Worm (Caenorhabditis elegans) whole organism, young adult: ENCODE results near the gene F41G3.3.

ENCODE experiments used
- B0019.2 ChIP-seq: fragments of 200-800 bp; sonication (Bioruptor generic); conservative IDR thresholded peaks from 2 replicates; pipeline ENCODE4 v1.3.6; 2022; ENCODE audit warnings: missing genetic modification reagents, missing genetic modification characterization, missing compliant biosample characterization
- D2030.7 ChIP-seq: fragments of 200-800 bp; sonication (Bioruptor generic); IDR thresholded peaks from 2 replicates; pipeline ENCODE4 v1.3.6; 2022; ENCODE audit warnings: missing genetic modification reagents, missing genetic modification characterization, missing compliant biosample characterization
- F10E7.11 ChIP-seq: sonication (generic microtip); optimal IDR thresholded peaks from 2 replicates; lab custom pipeline; 2017; ENCODE audit warnings: mild to moderate bottlenecking, missing genetic modification characterization, moderate library complexity, missing compliant biosample characterization
- F55B11.4 ChIP-seq: sonication (generic microtip); optimal IDR thresholded peaks from 2 replicates; lab custom pipeline; 2016; ENCODE audit warnings: missing compliant biosample characterization, missing genetic modification characterization, borderline replicate concordance; ENCODE audit not compliant: insufficient read depth
- T26A5.8 ChIP-seq: sonication (generic microtip); optimal IDR thresholded peaks from 2 replicates; lab custom pipeline; 2016; ENCODE audit warnings: missing genetic modification characterization, missing compliant biosample characterization
- Y56A3A.18 ChIP-seq: fragments of 200-800 bp; sonication (Bioruptor generic); IDR thresholded peaks from 2 replicates; pipeline ENCODE4 v1.3.6; 2022; ENCODE audit warnings: missing genetic modification reagents, missing genetic modification characterization, missing compliant biosample characterization
- Y67H2A.10 ChIP-seq: fragments of 200-800 bp; sonication (Bioruptor generic); conservative IDR thresholded peaks from 2 replicates; pipeline ENCODE4 v1.3.6; 2022; ENCODE audit warnings: missing genetic modification reagents, missing genetic modification characterization, missing compliant biosample characterization
- akir-1 ChIP-seq: fragments of 200-800 bp; sonication (Bioruptor generic); optimal IDR thresholded peaks from 2 replicates; lab custom pipeline; 2018; ENCODE audit warnings: mild to moderate bottlenecking, missing genetic modification characterization, moderate library complexity, missing compliant biosample characterization
- aptf-2 ChIP-seq: fragments of 200-800 bp; sonication (Bioruptor generic); conservative IDR thresholded peaks from 2 replicates; pipeline ENCODE4 v1.3.6; 2022; ENCODE audit warnings: missing genetic modification reagents, missing genetic modification characterization, missing compliant biosample characterization
- attf-3 ChIP-seq: fragments of 200-800 bp; sonication (Bioruptor generic); conservative IDR thresholded peaks from 2 replicates; pipeline ENCODE4 v1.3.6; 2022; ENCODE audit warnings: missing genetic modification reagents, missing genetic modification characterization, missing compliant biosample characterization
- attf-6 ChIP-seq: fragments of 200-800 bp; sonication (Bioruptor generic); IDR thresholded peaks from 2 replicates; pipeline ENCODE4 v1.3.6; 2022; ENCODE audit warnings: missing genetic modification reagents, missing genetic modification characterization, missing compliant biosample characterization
- bed-1 ChIP-seq: fragments of 200-800 bp; sonication (Bioruptor generic); IDR thresholded peaks from 2 replicates; pipeline ENCODE4 v1.3.6; 2022; ENCODE audit warnings: missing genetic modification reagents, missing genetic modification characterization, missing compliant biosample characterization
- cebp-1 ChIP-seq, 2 experiments: fragments of 200-800 bp in 1 of 2; sonication (Bioruptor generic) in 1 of 2; sonication (generic microtip) in 1 of 2; IDR thresholded peaks in 1 of 2; optimal IDR thresholded peaks in 1 of 2; 2 replicates each; pipeline versions ENCODE4 v1.3.6 to Lab custom; 2017 to 2022; ENCODE audit warnings: missing compliant biosample characterization in 2 of 2, missing genetic modification characterization in 2 of 2, mild to moderate bottlenecking in 1 of 2, missing genetic modification reagents in 1 of 2, moderate library complexity in 1 of 2
- ceh-100 ChIP-seq: fragments of 200-800 bp; sonication (Bioruptor generic); IDR thresholded peaks from 2 replicates; pipeline ENCODE4 v1.3.6; 2022; ENCODE audit warnings: missing genetic modification reagents, missing genetic modification characterization, missing compliant biosample characterization
- dox-1 ChIP-seq: fragments of 200-800 bp; sonication (Bioruptor generic); IDR thresholded peaks from 2 replicates; pipeline ENCODE4 v1.3.6; 2022; ENCODE audit warnings: missing genetic modification reagents, missing genetic modification characterization, missing compliant biosample characterization
- dpl-1 ChIP-seq: fragments of 150-350 bp; optimal IDR thresholded peaks from 2 replicates; lab custom pipeline; 2014; ENCODE audit warnings: missing biosample characterization, missing genetic modification reagents, missing genetic modification characterization
- egl-18 ChIP-seq: fragments of 200-800 bp; sonication (Bioruptor generic); IDR thresholded peaks from 2 replicates; pipeline ENCODE4 v1.3.6; 2022; ENCODE audit warnings: missing genetic modification reagents, missing genetic modification characterization, missing compliant biosample characterization
- egrh-3 ChIP-seq: fragments of 200-800 bp; sonication (Bioruptor generic); IDR thresholded peaks from 2 replicates; pipeline ENCODE4 v1.3.6; 2022; ENCODE audit warnings: missing genetic modification reagents, missing genetic modification characterization, missing compliant biosample characterization
- fkh-3 ChIP-seq: sonication (generic microtip); optimal IDR thresholded peaks from 2 replicates; lab custom pipeline; 2016; ENCODE audit warnings: mild to moderate bottlenecking, missing genetic modification characterization, missing compliant biosample characterization
- gei-17 ChIP-seq: fragments of 200-800 bp; sonication (Bioruptor generic); optimal IDR thresholded peaks from 2 replicates; lab custom pipeline; 2018; ENCODE audit warnings: mild to moderate bottlenecking, missing genetic modification characterization, missing compliant biosample characterization
- him-1 ChIP-seq: sonication (generic microtip); optimal IDR thresholded peaks from 2 replicates; lab custom pipeline; 2016; ENCODE audit warnings: missing genotype, missing genetic modification reagents, missing genetic modification characterization, missing compliant biosample characterization
- hlh-12 ChIP-seq: sonication (generic microtip); optimal IDR thresholded peaks from 2 replicates; lab custom pipeline; 2016; ENCODE audit warnings: missing genetic modification characterization, missing compliant biosample characterization
- hrde-1 ChIP-seq: sonication (generic microtip); optimal IDR thresholded peaks from 2 replicates; lab custom pipeline; 2016; ENCODE audit warnings: missing genetic modification characterization, mild to moderate bottlenecking, missing compliant biosample characterization, moderate library complexity, missing genotype, missing genetic modification reagents, borderline replicate concordance
- let-526 ChIP-seq: fragments of 200-800 bp; sonication (Bioruptor generic); IDR thresholded peaks from 2 replicates; pipeline ENCODE4 v1.3.6; 2022; ENCODE audit warnings: missing genetic modification reagents, missing genetic modification characterization, missing compliant biosample characterization
- lin-35 ChIP-seq, 3 experiments: fragments of 150-350 bp in 2 of 3; sonication (generic microtip) in 1 of 3; optimal IDR thresholded peaks; 2 replicates each; lab custom pipeline; 2014 to 2018; ENCODE audit warnings: missing biosample characterization in 3 of 3, missing genetic modification characterization in 3 of 3, missing genetic modification reagents in 3 of 3
- lin-40 ChIP-seq: sonication (generic microtip); optimal IDR thresholded peaks from 2 replicates; lab custom pipeline; 2016; ENCODE audit warnings: missing genetic modification characterization, mild to moderate bottlenecking, missing compliant biosample characterization, missing genotype, missing genetic modification reagents
- lir-1 ChIP-seq: fragments of 200-800 bp; sonication (Bioruptor generic); conservative IDR thresholded peaks from 2 replicates; pipeline ENCODE4 v1.3.6; 2022; ENCODE audit warnings: missing genetic modification reagents, missing genetic modification characterization, missing compliant biosample characterization
- madf-10 ChIP-seq: sonication (generic microtip); optimal IDR thresholded peaks from 2 replicates; lab custom pipeline; 2016; ENCODE audit warnings: mild to moderate bottlenecking, missing genetic modification characterization, missing compliant biosample characterization
- mcd-1 ChIP-seq: fragments of 200-800 bp; sonication (Bioruptor generic); IDR thresholded peaks from 2 replicates; pipeline ENCODE4 v1.3.6; 2022; ENCODE audit warnings: missing genetic modification reagents, missing genetic modification characterization, missing compliant biosample characterization
- nfya-2 ChIP-seq: fragments of 200-800 bp; sonication (Bioruptor generic); IDR thresholded peaks from 2 replicates; pipeline ENCODE4 v1.3.6; 2022; ENCODE audit warnings: missing genetic modification reagents, missing genetic modification characterization, missing compliant biosample characterization
- nfyb-1 ChIP-seq: fragments of 200-800 bp; sonication (Bioruptor generic); IDR thresholded peaks from 2 replicates; pipeline ENCODE4 v1.3.6; 2022; ENCODE audit warnings: missing genetic modification reagents, missing genetic modification characterization, missing compliant biosample characterization
- nhr-120 ChIP-seq: fragments of 200-800 bp; sonication (Bioruptor generic); IDR thresholded peaks from 2 replicates; pipeline ENCODE4 v1.3.6; 2022; ENCODE audit warnings: missing genetic modification characterization, missing compliant biosample characterization
- nhr-179 ChIP-seq: sonication (generic microtip); optimal IDR thresholded peaks from 2 replicates; lab custom pipeline; 2016; ENCODE audit warnings: mild to moderate bottlenecking, missing genetic modification characterization, missing compliant biosample characterization
- nhr-27 ChIP-seq: fragments of 200-800 bp; sonication (Bioruptor generic); optimal IDR thresholded peaks from 2 replicates; lab custom pipeline; 2018; ENCODE audit warnings: mild to moderate bottlenecking, missing genetic modification characterization, moderate library complexity, missing compliant biosample characterization
- nhr-80 ChIP-seq: sonication (generic microtip); optimal IDR thresholded peaks from 2 replicates; lab custom pipeline; 2016; ENCODE audit warnings: missing genetic modification characterization, missing compliant biosample characterization
- nhr-90 ChIP-seq: sonication (generic microtip); optimal IDR thresholded peaks from 2 replicates; lab custom pipeline; 2016; ENCODE audit warnings: missing genotype, mild to moderate bottlenecking, missing genetic modification characterization, missing compliant biosample characterization
- pha-4 ChIP-seq: fragments of 150-350 bp; sonication (generic microtip); optimal IDR thresholded peaks from 2 replicates; lab custom pipeline; 2014; ENCODE audit warnings: missing biosample characterization, missing genetic modification reagents, missing genetic modification characterization
- snpc-1.1 ChIP-seq: sonication (generic microtip); optimal IDR thresholded peaks from 2 replicates; lab custom pipeline; 2017; ENCODE audit warnings: missing genetic modification characterization, mild to moderate bottlenecking, missing compliant biosample characterization, antibody characterized with exemption, moderate library complexity, missing genotype, missing genetic modification reagents; ENCODE audit not compliant: insufficient read depth
- snpc-4 ChIP-seq, 5 experiments: fragments of 150-350 bp in 1 of 5; sonication (generic microtip) in 4 of 5; optimal IDR thresholded peaks; 2 replicates each; lab custom pipeline; 2014 to 2018; ENCODE audit warnings: missing genetic modification characterization in 5 of 5, missing biosample characterization in 3 of 5, antibody characterized with exemption in 2 of 5, mild to moderate bottlenecking in 2 of 5, missing compliant biosample characterization in 2 of 5, missing genotype in 2 of 5, moderate library complexity in 2 of 5, missing genetic modification reagents in 1 of 5
- tbx-9 ChIP-seq: sonication (generic microtip); optimal IDR thresholded peaks from 2 replicates; lab custom pipeline; 2016; ENCODE audit warnings: borderline replicate concordance, missing genetic modification characterization, inconsistent platforms, missing compliant biosample characterization
- tlf-1 ChIP-seq: fragments of 200-800 bp; sonication (Bioruptor generic); optimal IDR thresholded peaks from 2 replicates; lab custom pipeline; 2018; ENCODE audit warnings: mild to moderate bottlenecking, missing genetic modification characterization, missing compliant biosample characterization
- unc-62 ChIP-seq: fragments of 150-350 bp; optimal IDR thresholded peaks from 2 replicates; lab custom pipeline; 2014; ENCODE audit warnings: missing biosample characterization, missing genetic modification reagents, missing genetic modification characterization
- xnd-1 ChIP-seq: sonication (generic microtip); optimal IDR thresholded peaks from 2 replicates; lab custom pipeline; 2016; ENCODE audit warnings: missing genotype, missing genetic modification reagents, missing genetic modification characterization, missing compliant biosample characterization
- ztf-26 ChIP-seq: sonication (generic microtip); optimal IDR thresholded peaks from 2 replicates; lab custom pipeline; 2017; ENCODE audit warnings: missing genetic modification characterization, missing compliant biosample characterization
- ztf-28 ChIP-seq: fragments of 200-800 bp; sonication (Bioruptor generic); IDR thresholded peaks from 2 replicates; pipeline ENCODE4 v1.3.6; 2022; ENCODE audit warnings: missing genetic modification reagents, missing genetic modification characterization, missing compliant biosample characterization
- ztf-3 ChIP-seq: fragments of 200-800 bp; sonication (Bioruptor generic); optimal IDR thresholded peaks from 2 replicates; lab custom pipeline; 2018; ENCODE audit warnings: mild to moderate bottlenecking, missing genetic modification characterization, missing compliant biosample characterization
- ztf-6 ChIP-seq: fragments of 200-800 bp; sonication (Bioruptor generic); IDR thresholded peaks from 2 replicates; pipeline ENCODE4 v1.3.6; 2022; ENCODE audit warnings: missing genetic modification reagents, missing genetic modification characterization, missing compliant biosample characterization

F41G3.3 gene

ce11 chrII:6782738-6783163 is 26.4 kb downstream of the F41G3.3 start (continued):
- TF ChIP-seq attf-3 = peak; percentile 34; the same call in 1 of the 2 replicates
- no peak for TF ChIP-seq Y56A3A.18 (GFP tag; lab: Robert Waterston, UW)
- no peak for TF ChIP-seq D2030.7 (GFP tag; lab: Robert Waterston, UW)
- TF ChIP-seq ceh-100 (GFP tag; lab: Robert Waterston, UW) = no peak
- TF ChIP-seq ztf-3 (GFP tag; lab: Kevin White, UChicago) = no peak
- TF ChIP-seq nhr-80 (tag; lab: Kevin White, UChicago) = peak; percentile 58
- TF ChIP-seq lin-35 (GFP tag; optimal IDR thresholded peaks at IDR 0.05; lab: Kevin White, UChicago) = peak in 1 of 3 experiments; percentile 41
- no peak for TF ChIP-seq unc-62 (GFP tag; lab: Kevin White, UChicago)
- TF ChIP-seq Y67H2A.10 (GFP tag; lab: Robert Waterston, UW) = 0 out of 2 replicates have a peak, but pooled peaks have one; percentile 58
- no peak for TF ChIP-seq B0019.2 (GFP tag; lab: Robert Waterston, UW)
- TF ChIP-seq mcd-1 (GFP tag; lab: Robert Waterston, UW) = peak; percentile 70
- no peak for TF ChIP-seq tbx-9 (tag; lab: Kevin White, UChicago)
- TF ChIP-seq let-526 (GFP tag; lab: Robert Waterston, UW) = no peak
- TF ChIP-seq cebp-1 (GFP tag; IDR thresholded peaks at IDR 0.05; lab: Robert Waterston, UW) = peak; percentile 98
- TF ChIP-seq cebp-1 (tag; optimal IDR thresholded peaks at IDR 0.05; lab: Kevin White, UChicago) = peak; percentile 99
- TF ChIP-seq gei-17 (GFP tag; lab: Kevin White, UChicago) = peak; percentile 14
- TF ChIP-seq him-1 (tag; lab: Kevin White, UChicago) = no peak
- TF ChIP-seq T26A5.8 (tag; lab: Kevin White, UChicago) = no peak
- TF ChIP-seq pha-4 (tag; lab: Kevin White, UChicago) = no peak
- no peak for TF ChIP-seq attf-6 (GFP tag; lab: Robert Waterston, UW)
- TF ChIP-seq bed-1 (GFP tag; lab: Robert Waterston, UW) = no peak
- peak; percentile 82 for TF ChIP-seq nfyb-1 (GFP tag; lab: Robert Waterston, UW)
- no peak for TF ChIP-seq ztf-28
- no peak for TF ChIP-seq hrde-1 (tag; lab: Kevin White, UChicago)
- no peak for TF ChIP-seq dpl-1 (GFP tag; lab: Kevin White, UChicago)
- no peak for TF ChIP-seq lir-1 (GFP tag; lab: Robert Waterston, UW)
- TF ChIP-seq lin-40 (tag; lab: Kevin White, UChicago) = peak; percentile 23
- TF ChIP-seq snpc-1.1 (tag; lab: Kevin White, UChicago) = no peak
- no peak for TF ChIP-seq ztf-26 (tag; lab: Kevin White, UChicago)
- no peak for TF ChIP-seq nhr-120 (GFP tag; lab: Robert Waterston, UW)
- no peak for TF ChIP-seq ztf-6
- no peak for TF ChIP-seq F10E7.11 (tag; lab: Kevin White, UChicago)
- TF ChIP-seq nhr-179 = no peak
- no peak for TF ChIP-seq aptf-2
- TF ChIP-seq nfya-2 (GFP tag; lab: Robert Waterston, UW) = no peak
- TF ChIP-seq hlh-12 (tag; lab: Kevin White, UChicago) = no peak
- peak; percentile 55; the same call in 1 of the 2 replicates for TF ChIP-seq dox-1 (GFP tag; lab: Robert Waterston, UW)
- TF ChIP-seq fkh-3 = no peak
- no peak for TF ChIP-seq egrh-3 (GFP tag; lab: Robert Waterston, UW)
- no peak for TF ChIP-seq F55B11.4 (tag; lab: Kevin White, UChicago)
- TF ChIP-seq xnd-1 (tag; lab: Kevin White, UChicago) = no peak
- no peak for TF ChIP-seq akir-1 (GFP tag; lab: Kevin White, UChicago)
- peak; percentile 42 for TF ChIP-seq tlf-1 (GFP tag; lab: Kevin White, UChicago)
- TF ChIP-seq nhr-90 (tag; lab: Kevin White, UChicago) = no peak
- TF ChIP-seq snpc-4 (GFP tag; optimal IDR thresholded peaks at IDR 0.05; lab: Kevin White, UChicago) = no peak
- TF ChIP-seq snpc-4 (tag; optimal IDR thresholded peaks at IDR 0.05; lab: Kevin White, UChicago) = peak in 2 of 4 experiments; percentile 12 to 22
- TF ChIP-seq egl-18 = no peak
- no peak for TF ChIP-seq madf-10
- no peak for TF ChIP-seq nhr-27 (tag; lab: Kevin White, UChicago)
